Comparison of ENCODE assay signal across 6 worm cellular contexts in the genomic region with DNA sequence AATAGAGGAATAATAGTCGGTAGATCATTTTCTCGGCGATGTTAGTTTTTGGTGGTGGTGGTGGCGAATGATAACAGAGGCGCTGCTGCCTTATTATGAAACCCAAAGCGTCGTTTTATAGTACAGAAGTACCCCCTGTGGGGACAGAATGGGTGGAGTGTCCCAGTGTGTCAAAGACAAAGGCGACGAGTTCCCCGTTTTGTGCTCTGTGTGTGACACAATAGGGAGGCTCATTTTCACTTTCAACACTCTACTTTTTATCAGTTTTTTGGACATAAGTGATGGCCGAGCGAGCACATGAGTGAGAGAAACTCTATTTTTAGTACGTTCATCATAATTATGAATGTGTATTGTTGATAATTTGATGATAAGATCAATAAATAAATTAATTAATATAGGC.
TF ChIP-seq lines count a peak whose summit lies in the region.

TSS of gene pho-9 (minus strand) at position 91 of the 400 bp plus-strand sequence.

TF ChIP-seq in whole organism, L1 larva, 84 proteins besides CTCF, POLR2A, EP300 and RAD21:
- TF ChIP-seq mdl-1 (tag; optimal IDR thresholded peaks at IDR 0.05; lab: Kevin White, UChicago): peak in 1 of 2 experiments; percentile 7
- peak; percentile 52 for TF ChIP-seq jun-1 (tag; optimal IDR thresholded peaks at IDR 0.05; lab: Kevin White, UChicago)
- no peak for TF ChIP-seq pax-3 (tag; optimal IDR thresholded peaks at IDR 0.05; lab: Kevin White, UChicago)
- TF ChIP-seq unc-130 (tag; optimal IDR thresholded peaks at IDR 0.05; lab: Kevin White, UChicago): no peak
- TF ChIP-seq pag-3 (tag; optimal IDR thresholded peaks at IDR 0.05; lab: Kevin White, UChicago; ENCODE audit: borderline replicate concordance, insufficient read depth): no peak
- TF ChIP-seq fkh-4 (tag; optimal IDR thresholded peaks at IDR 0.05; lab: Kevin White, UChicago; ENCODE audit: borderline replicate concordance): no peak
- TF ChIP-seq fos-1 (tag; optimal IDR thresholded peaks at IDR 0.05; lab: Kevin White, UChicago): no peak
- no peak for TF ChIP-seq dpl-1 (GFP tag; optimal IDR thresholded peaks at IDR 0.05; lab: Kevin White, UChicago)
- TF ChIP-seq ceh-88 (GFP tag; IDR thresholded peaks at IDR 0.05; lab: Robert Waterston, UW): no peak
- peak in 1 of 2 experiments; percentile 31 for TF ChIP-seq lin-35 (GFP tag; optimal IDR thresholded peaks at IDR 0.05; lab: Kevin White, UChicago)
- TF ChIP-seq elt-2 (tag; optimal IDR thresholded peaks at IDR 0.05; lab: Kevin White, UChicago): peak; percentile 81
- TF ChIP-seq blmp-1 (tag; optimal IDR thresholded peaks at IDR 0.05; lab: Kevin White, UChicago): no peak

TF ChIP-seq in whole organism, L2 larva, 48 proteins besides CTCF, POLR2A, EP300 and RAD21:
- TF ChIP-seq lsy-2 (tag; optimal IDR thresholded peaks at IDR 0.05; lab: Kevin White, UChicago): no peak
- no peak for TF ChIP-seq lin-39 (tag; optimal IDR thresholded peaks at IDR 0.05; lab: Kevin White, UChicago)
- peak; percentile 26 for TF ChIP-seq blmp-1 (tag; optimal IDR thresholded peaks at IDR 0.05; lab: Kevin White, UChicago; ENCODE audit: insufficient read depth)
- TF ChIP-seq F13H6.1 (tag; optimal IDR thresholded peaks at IDR 0.05; lab: Kevin White, UChicago): peak; percentile 59
- TF ChIP-seq crh-2 (tag; optimal IDR thresholded peaks at IDR 0.05; lab: Kevin White, UChicago): peak; percentile 50
- TF ChIP-seq R02D3.7 (tag; optimal IDR thresholded peaks at IDR 0.05; lab: Kevin White, UChicago): no peak
- TF ChIP-seq alr-1 (tag; optimal IDR thresholded peaks at IDR 0.05; lab: Kevin White, UChicago): no peak
- TF ChIP-seq C34F6.9 (tag; optimal IDR thresholded peaks at IDR 0.05; lab: Kevin White, UChicago): no peak
- no peak for TF ChIP-seq mbf-1 (tag; optimal IDR thresholded peaks at IDR 0.05; lab: Kevin White, UChicago)
- TF ChIP-seq fos-1 (tag; optimal IDR thresholded peaks at IDR 0.05; lab: Kevin White, UChicago): peak; percentile 88
- no peak for TF ChIP-seq unc-55 (GFP tag; optimal IDR thresholded peaks at IDR 0.05; lab: Kevin White, UChicago)
- TF ChIP-seq sma-9 (GFP tag; optimal IDR thresholded peaks at IDR 0.05; lab: Kevin White, UChicago): peak; percentile 58
- TF ChIP-seq sma-9 (tag; optimal IDR thresholded peaks at IDR 0.05; lab: Kevin White, UChicago): no peak
- no peak for TF ChIP-seq nhr-237 (tag; optimal IDR thresholded peaks at IDR 0.05; lab: Kevin White, UChicago)
- no peak for TF ChIP-seq nhr-10 (tag; optimal IDR thresholded peaks at IDR 0.05; lab: Kevin White, UChicago)

TF ChIP-seq in whole organism, L3 larva, 47 proteins besides CTCF, POLR2A, EP300 and RAD21:
- TF ChIP-seq pha-4 (tag; optimal IDR thresholded peaks at IDR 0.05; lab: Kevin White, UChicago): peak; percentile 31
- TF ChIP-seq jun-1 (tag; optimal IDR thresholded peaks at IDR 0.05; lab: Kevin White, UChicago): peak; percentile 64
- TF ChIP-seq elt-3 (tag; optimal IDR thresholded peaks at IDR 0.05; lab: Kevin White, UChicago): no peak
- peak; percentile 97 for TF ChIP-seq elt-2 (tag; optimal IDR thresholded peaks at IDR 0.05; lab: Kevin White, UChicago)
- peak; percentile 91 for TF ChIP-seq pqm-1 (tag; optimal IDR thresholded peaks at IDR 0.05; lab: Kevin White, UChicago)

TF ChIP-seq in whole organism, L4 larva, 104 proteins besides CTCF, POLR2A, EP300 and RAD21 (continues in another document):
- no peak for TF ChIP-seq R02D3.7 (tag; optimal IDR thresholded peaks at IDR 0.05; lab: Kevin White, UChicago)
- peak; percentile 92 for TF ChIP-seq hlh-11 (tag; optimal IDR thresholded peaks at IDR 0.05; lab: Kevin White, UChicago)
- no peak for TF ChIP-seq lin-29 (GFP tag; IDR thresholded peaks at IDR 0.05; lab: Robert Waterston, UW)
- no peak for TF ChIP-seq daf-12 (tag; optimal IDR thresholded peaks at IDR 0.05; lab: Kevin White, UChicago)
- TF ChIP-seq ceh-20 (GFP tag; IDR thresholded peaks at IDR 0.05; lab: Robert Waterston, UW): no peak
- no peak for TF ChIP-seq zfp-3 (GFP tag; conservative IDR thresholded peaks at IDR 0.05; lab: Robert Waterston, UW)
- TF ChIP-seq skn-1 (tag; optimal IDR thresholded peaks at IDR 0.05; lab: Kevin White, UChicago): no peak
- no peak for TF ChIP-seq snpc-4 (tag; optimal IDR thresholded peaks at IDR 0.05; lab: Kevin White, UChicago)
- TF ChIP-seq nhr-10 (tag; optimal IDR thresholded peaks at IDR 0.05; lab: Kevin White, UChicago): peak; percentile 17
- peak; percentile 98 for TF ChIP-seq aha-1 (tag; lab: Kevin White, UChicago)
- peak; percentile 61 for TF ChIP-seq pha-4 (GFP tag; IDR thresholded peaks at IDR 0.05; lab: Robert Waterston, UW)
- no peak for TF ChIP-seq pha-4 (tag; optimal IDR thresholded peaks at IDR 0.05; lab: Kevin White, UChicago)
- TF ChIP-seq lin-38 (GFP tag; IDR thresholded peaks at IDR 0.05; lab: Robert Waterston, UW): peak; percentile 43
- TF ChIP-seq ces-1 (GFP tag; optimal IDR thresholded peaks at IDR 0.05; lab: Kevin White, UChicago): no peak
- no peak for TF ChIP-seq D1046.2 (GFP tag; IDR thresholded peaks at IDR 0.05; lab: Robert Waterston, UW)
- peak; percentile 93 for TF ChIP-seq dve-1 (tag; optimal IDR thresholded peaks at IDR 0.05; lab: Kevin White, UChicago; ENCODE audit: insufficient read depth)
- no peak for TF ChIP-seq nhr-76 (tag; optimal IDR thresholded peaks at IDR 0.05; lab: Kevin White, UChicago)
- peak; percentile 80 for TF ChIP-seq nhr-77 (tag; optimal IDR thresholded peaks at IDR 0.05; lab: Kevin White, UChicago)
- TF ChIP-seq unc-62 (GFP tag; optimal IDR thresholded peaks at IDR 0.05 in 1 of 2; lab: Kevin White, UChicago): no peak
- no peak for TF ChIP-seq unc-62 (tag; optimal IDR thresholded peaks at IDR 0.05; lab: Kevin White, UChicago)
- no peak for TF ChIP-seq nhr-42 (GFP tag; IDR thresholded peaks at IDR 0.05; lab: Robert Waterston, UW)

TF ChIP-seq in whole organism, late embryonic, 69 proteins besides CTCF, POLR2A, EP300 and RAD21:
- TF ChIP-seq zip-5 (tag; optimal IDR thresholded peaks at IDR 0.05; lab: Kevin White, UChicago): no peak
- TF ChIP-seq elt-2 (tag; optimal IDR thresholded peaks at IDR 0.05; lab: Kevin White, UChicago): peak; percentile 50

TF ChIP-seq in whole organism, young adult, 124 proteins besides CTCF, POLR2A, EP300 and RAD21:
- TF ChIP-seq madf-8 (GFP tag; conservative IDR thresholded peaks at IDR 0.05; lab: Robert Waterston, UW) (no peak), F10E7.11 (tag; optimal IDR thresholded peaks at IDR 0.05; lab: Kevin White, UChicago) (no peak), zim-3 (tag; optimal IDR thresholded peaks at IDR 0.05; lab: Kevin White, UChicago) (no peak), T26A5.8 (tag; optimal IDR thresholded peaks at IDR 0.05; lab: Kevin White, UChicago) (no peak), cebp-1 (GFP tag; IDR thresholded peaks at IDR 0.05; lab: Robert Waterston, UW) (peak; percentile 88; the same call in 1 of the 2 replicates), cebp-1 (tag; optimal IDR thresholded peaks at IDR 0.05; lab: Kevin White, UChicago) (peak; percentile 88), F37B4.10 (GFP tag; IDR thresholded peaks at IDR 0.05; lab: Robert Waterston, UW) (no peak), ceh-58 (GFP tag; IDR thresholded peaks at IDR 0.05; lab: Robert Waterston, UW) (no peak), ets-4 (GFP tag; optimal IDR thresholded peaks at IDR 0.05; lab: Kevin White, UChicago) (peak; percentile 70), nhr-80 (tag; optimal IDR thresholded peaks at IDR 0.05; lab: Kevin White, UChicago) (peak; percentile 97), mcd-1 (GFP tag; IDR thresholded peaks at IDR 0.05; lab: Robert Waterston, UW) (0 out of 2 replicates have a peak, but pooled peaks have one; percentile 28), unc-62 (GFP tag; optimal IDR thresholded peaks at IDR 0.05; lab: Kevin White, UChicago) (peak; percentile 4), let-607 (tag; optimal IDR thresholded peaks at IDR 0.05; lab: Kevin White, UChicago) (peak in 1 of 2 experiments; percentile 4), nfya-2 (GFP tag; IDR thresholded peaks at IDR 0.05; lab: Robert Waterston, UW) (no peak), tlf-1 (GFP tag; optimal IDR thresholded peaks at IDR 0.05; lab: Kevin White, UChicago) (no peak), attf-5 (GFP tag; optimal IDR thresholded peaks at IDR 0.05; lab: Kevin White, UChicago) (peak; percentile 39), Y56A3A.18 (GFP tag; IDR thresholded peaks at IDR 0.05; lab: Robert Waterston, UW) (no peak), B0336.3 (GFP tag; IDR thresholded peaks at IDR 0.05; lab: Robert Waterston, UW) (0 out of 2 replicates have a peak, but pooled peaks have one; percentile 44), dox-1 (GFP tag; IDR thresholded peaks at IDR 0.05; lab: Robert Waterston, UW) (peak; percentile 66), egl-44 (GFP tag; IDR thresholded peaks at IDR 0.05; lab: Robert Waterston, UW) (peak; percentile 44; the same call in 1 of the 2 replicates)
